Worm (Caenorhabditis elegans): ENCODE results near the gene ZK1240.8.

The ZK1240.8 gene

ce11 chrII:2305507-2305906 is 23.4 kb downstream of the ZK1240.8 start:
- TF ChIP-seq zag-1 (tag; optimal IDR thresholded peaks at IDR 0.05), result no peak
- TF ChIP-seq pqm-1 (tag; optimal IDR thresholded peaks at IDR 0.05), result peak; percentile 59
- TF ChIP-seq elt-2 (tag; optimal IDR thresholded peaks at IDR 0.05), result peak; percentile 56

DNA sequence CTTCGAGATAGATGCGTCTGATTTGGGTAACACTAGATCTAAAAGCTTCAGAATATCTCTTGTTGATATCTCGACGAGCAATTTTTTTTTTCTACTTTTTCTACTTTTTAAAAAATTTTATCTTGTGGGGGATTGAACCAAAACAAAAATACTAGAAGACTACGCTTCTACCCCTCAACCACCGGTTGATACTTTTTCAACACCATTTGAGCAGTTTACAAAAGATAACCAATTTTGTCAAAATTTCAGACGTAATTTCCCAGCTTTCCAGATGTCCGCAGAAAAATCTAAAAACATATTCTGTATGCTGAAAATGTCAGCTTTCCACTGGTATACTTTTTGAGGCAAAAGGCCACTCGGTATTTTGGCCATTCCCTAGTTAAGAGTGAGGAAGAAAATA is 24.3 kb downstream of the ZK1240.8 start:
- TF ChIP-seq ceh-82 (tag; optimal IDR thresholded peaks at IDR 0.05), result no peak
- no peak for TF ChIP-seq ceh-16 (tag; optimal IDR thresholded peaks at IDR 0.05)
- no peak for TF ChIP-seq ama-1 (optimal IDR thresholded peaks at IDR 0.05)
- TF ChIP-seq sea-2 (GFP tag; optimal IDR thresholded peaks at IDR 0.05), result no peak
- no peak for TF ChIP-seq elt-2 (tag; optimal IDR thresholded peaks at IDR 0.05)
- no peak for TF ChIP-seq mml-1 (tag; optimal IDR thresholded peaks at IDR 0.05)
- no peak for TF ChIP-seq nhr-43 (tag; optimal IDR thresholded peaks at IDR 0.05; ENCODE audit: poor library complexity, severe bottlenecking)
- TF ChIP-seq nhr-77 (tag; optimal IDR thresholded peaks at IDR 0.05), result no peak
- TF ChIP-seq nhr-23 (tag; optimal IDR thresholded peaks at IDR 0.05), result no peak

- TF ChIP-seq hmg-11 (tag; optimal IDR thresholded peaks at IDR 0.05), result no peak
- no peak for TF ChIP-seq unc-62 (GFP tag; optimal IDR thresholded peaks at IDR 0.05)
- no peak for TF ChIP-seq skn-1 (tag; optimal IDR thresholded peaks at IDR 0.05)
- TF ChIP-seq nhr-76 (tag; optimal IDR thresholded peaks at IDR 0.05), result no peak
- TF ChIP-seq ztf-11 (tag; optimal IDR thresholded peaks at IDR 0.05), result no peak
- no peak for TF ChIP-seq ztf-4 (tag; optimal IDR thresholded peaks at IDR 0.05)
- TF ChIP-seq nhr-11 (tag; optimal IDR thresholded peaks at IDR 0.05), result no peak
- no peak for TF ChIP-seq lin-39 (tag; optimal IDR thresholded peaks at IDR 0.05)
- TF ChIP-seq nfya-1 (tag; optimal IDR thresholded peaks at IDR 0.05; ENCODE audit: insufficient read depth), result no peak
- no peak for TF ChIP-seq zag-1 (tag; optimal IDR thresholded peaks at IDR 0.05)
- TF ChIP-seq fkh-2 (tag; optimal IDR thresholded peaks at IDR 0.05), result no peak
- no peak for TF ChIP-seq daf-12 (tag; optimal IDR thresholded peaks at IDR 0.05)
- no peak for TF ChIP-seq ZK546.5 (tag; optimal IDR thresholded peaks at IDR 0.05)
- TF ChIP-seq nhr-77 (tag; optimal IDR thresholded peaks at IDR 0.05), result no peak
- no peak for TF ChIP-seq unc-39 (tag; optimal IDR thresholded peaks at IDR 0.05)
- TF ChIP-seq ceh-28 (tag; optimal IDR thresholded peaks at IDR 0.05), result no peak
- TF ChIP-seq tbx-2 (tag; optimal IDR thresholded peaks at IDR 0.05), result no peak
- no peak for TF ChIP-seq fkh-10 (GFP tag; optimal IDR thresholded peaks at IDR 0.05)
Measured at ce11 chrII:2302330-2302729, 26.5 kb downstream of the ZK1240.8 start, which contains the start of gene B0281.6. B0281.6 (minus strand) TSS chrII:2302430.

ce11 chrII:2300861-2301260 is 28.0 kb downstream of the ZK1240.8 start, which contains the start of gene B0281.5:
B0281.5 (minus strand) TSS chrII:2300961.
- TF ChIP-seq nhr-43 (tag; optimal IDR thresholded peaks at IDR 0.05; ENCODE audit: poor library complexity, severe bottlenecking), result no peak
- TF ChIP-seq elt-1 (tag; optimal IDR thresholded peaks at IDR 0.05), result no peak
- TF ChIP-seq nhr-67 (tag; optimal IDR thresholded peaks at IDR 0.05), result no peak

ce11 chrII:2298742-2299141 is 30.1 kb downstream of the ZK1240.8 start, which contains the start of gene B0281.4:
B0281.4 (minus strand) TSS chrII:2298842.
- TF ChIP-seq unc-39 (tag; optimal IDR thresholded peaks at IDR 0.05), result no peak

DNA sequence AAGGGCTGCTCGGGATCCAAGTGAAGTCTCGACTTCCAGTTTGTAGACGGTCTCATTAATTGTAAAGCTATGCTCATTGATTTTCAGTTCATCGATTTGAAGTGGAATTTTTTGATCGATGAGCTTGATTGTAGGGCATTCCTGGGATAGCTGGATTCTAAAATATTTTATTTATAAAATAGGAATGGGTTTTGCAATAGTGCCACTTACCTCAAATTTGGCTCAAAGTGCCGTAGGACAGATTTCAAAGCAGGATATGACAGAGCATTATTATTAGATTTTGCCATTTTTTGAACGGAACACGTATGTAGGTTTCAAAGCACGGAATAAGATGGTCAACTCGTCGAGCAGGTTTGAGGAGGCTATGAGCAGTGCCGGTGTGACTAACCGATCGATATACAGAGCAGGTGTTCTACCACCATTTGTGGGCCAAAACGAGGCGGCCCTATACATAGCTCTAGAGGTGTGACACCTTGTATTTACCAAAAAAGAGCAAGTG is 33.0 kb downstream of the ZK1240.8 start, which contains the start of gene fbxc-25:
fbxc-25 (minus strand) TSS at position 449 of the 499 bp plus-strand sequence.
- TF ChIP-seq unc-62 (GFP tag; optimal IDR thresholded peaks at IDR 0.05) (no peak), nhr-25 (tag; optimal IDR thresholded peaks at IDR 0.05) (no peak), mml-1 (tag; optimal IDR thresholded peaks at IDR 0.05) (no peak), nhr-12 (tag; optimal IDR thresholded peaks at IDR 0.05) (no peak)

DNA sequence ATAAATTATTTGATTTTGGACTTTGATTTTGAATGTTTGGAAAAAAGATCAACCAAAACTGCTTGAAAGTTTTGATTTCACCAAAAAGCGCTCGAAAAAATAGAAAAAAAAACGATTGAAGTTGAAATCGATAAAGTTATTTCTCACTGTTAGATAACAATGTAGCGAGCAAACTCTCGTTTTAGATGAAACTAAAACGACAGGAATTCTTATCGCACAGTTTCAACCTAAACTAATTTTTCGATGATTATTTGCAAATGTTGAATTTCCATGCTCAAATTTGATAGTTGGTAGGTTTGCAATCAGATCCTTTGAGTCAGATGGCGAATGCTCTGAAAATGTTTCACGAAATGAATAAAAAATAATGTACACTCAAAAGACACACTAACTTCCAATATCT is 36.3 kb downstream of the ZK1240.8 start:
- TF ChIP-seq lin-15B (tag; optimal IDR thresholded peaks at IDR 0.05), result no peak
- no peak for TF ChIP-seq zag-1 (tag; optimal IDR thresholded peaks at IDR 0.05)
- no peak for TF ChIP-seq sea-2 (GFP tag; optimal IDR thresholded peaks at IDR 0.05)
- peak; percentile 46 for TF ChIP-seq elt-2 (tag; optimal IDR thresholded peaks at IDR 0.05)
- no peak for TF ChIP-seq ZK546.5 (tag; optimal IDR thresholded peaks at IDR 0.05)
- TF ChIP-seq pqm-1 (tag; optimal IDR thresholded peaks at IDR 0.05), result peak; percentile 1
- no peak for TF ChIP-seq nhr-67 (tag; optimal IDR thresholded peaks at IDR 0.05)
- no peak for TF ChIP-seq nhr-76 (tag; optimal IDR thresholded peaks at IDR 0.05)

Data from whole organism, L3 larva.